Worm (Caenorhabditis elegans) whole organism, L1 larva: ENCODE results near the gene mtpn-1.

Experiments
- C04F5.9 ChIP-seq: sonication (generic microtip); optimal IDR thresholded peaks from 2 replicates; lab custom pipeline; 2016; ENCODE audit warnings: missing genetic modification characterization, missing compliant biosample characterization
- Y116A8C.19 ChIP-seq: sonication (generic microtip); optimal IDR thresholded peaks from 2 replicates; lab custom pipeline; 2016; ENCODE audit warnings: missing compliant biosample characterization, missing genetic modification characterization, borderline replicate concordance
- aha-1 ChIP-seq: fragments of 150-350 bp; optimal IDR thresholded peaks from 2 replicates; lab custom pipeline; 2014; ENCODE audit warnings: missing biosample characterization, missing genetic modification characterization
- alr-1 ChIP-seq: fragments of 200-800 bp; sonication (Bioruptor generic); optimal IDR thresholded peaks from 2 replicates; lab custom pipeline; 2018; ENCODE audit warnings: borderline replicate concordance, mild to moderate bottlenecking, missing genetic modification characterization, missing compliant biosample characterization
- blmp-1 ChIP-seq: fragments of 150-350 bp; optimal IDR thresholded peaks from 2 replicates; lab custom pipeline; 2014; ENCODE audit warnings: missing biosample characterization, missing genetic modification characterization
- ceh-63 ChIP-seq: fragments of 200-800 bp; sonication (Bioruptor generic); optimal IDR thresholded peaks from 2 replicates; lab custom pipeline; 2018; ENCODE audit warnings: mild to moderate bottlenecking, missing genetic modification characterization, missing compliant biosample characterization
- ceh-88 ChIP-seq: fragments of 200-800 bp; sonication (Bioruptor generic); IDR thresholded peaks from 2 replicates; pipeline ENCODE4 v1.3.6; 2022; ENCODE audit warnings: missing genetic modification characterization, missing compliant biosample characterization
- ceh-90 ChIP-seq: sonication (generic microtip); optimal IDR thresholded peaks from 2 replicates; lab custom pipeline; 2016; ENCODE audit warnings: missing genetic modification characterization, missing compliant biosample characterization
- dsc-1 ChIP-seq: sonication (generic microtip); optimal IDR thresholded peaks from 2 replicates; lab custom pipeline; 2016; ENCODE audit warnings: mild to moderate bottlenecking, missing genetic modification characterization, missing compliant biosample characterization
- efl-1 ChIP-seq, 4 experiments: fragments of 150-350 bp; optimal IDR thresholded peaks in 3 of 4; peaks in 1 of 4; 1 replicate in 1 of 4; 2 replicates in 3 of 4; lab custom pipeline; 2014; ENCODE audit warnings: missing biosample characterization in 2 of 4, missing genetic modification characterization in 2 of 4, missing genetic modification reagents in 2 of 4
- egl-13 ChIP-seq: sonication (generic microtip); optimal IDR thresholded peaks from 2 replicates; lab custom pipeline; 2016; ENCODE audit warnings: missing genotype, missing genetic modification reagents, missing genetic modification characterization, missing compliant biosample characterization
- egl-27 ChIP-seq, 2 experiments: fragments of 150-350 bp in 1 of 2; sonication (generic microtip); optimal IDR thresholded peaks; 3 replicates each; lab custom pipeline; 2017 to 2018; ENCODE audit warnings: missing biosample characterization in 2 of 2, missing genetic modification characterization in 2 of 2, missing genetic modification reagents in 2 of 2
- elt-2 ChIP-seq: sonication (generic microtip); optimal IDR thresholded peaks from 2 replicates; lab custom pipeline; 2016; ENCODE audit warnings: missing genetic modification characterization, mild to moderate bottlenecking, inconsistent platforms, missing compliant biosample characterization, missing genetic modification reagents
- elt-3 ChIP-seq, 6 experiments: fragments of 150-350 bp in 1 of 6; sonication (generic microtip); optimal IDR thresholded peaks; 2 replicates each; lab custom pipeline; 2017 to 2018; ENCODE audit warnings: missing biosample characterization in 6 of 6, missing genetic modification characterization in 6 of 6, inconsistent platforms in 1 of 6
- fkh-10 ChIP-seq: sonication (generic microtip); optimal IDR thresholded peaks from 2 replicates; lab custom pipeline; 2017; ENCODE audit warnings: missing biosample characterization, missing genetic modification reagents, missing genetic modification characterization
- fkh-8 ChIP-seq: sonication (generic microtip); optimal IDR thresholded peaks from 2 replicates; lab custom pipeline; 2016; ENCODE audit warnings: mild to moderate bottlenecking, missing genetic modification characterization, missing compliant biosample characterization
- fos-1 ChIP-seq: fragments of 150-350 bp; optimal IDR thresholded peaks from 2 replicates; lab custom pipeline; 2014; ENCODE audit warnings: missing biosample characterization, missing genetic modification characterization
- hlh-17 ChIP-seq: fragments of 200-800 bp; sonication (Bioruptor generic); optimal IDR thresholded peaks from 2 replicates; lab custom pipeline; 2018; ENCODE audit warnings: missing genetic modification characterization, mild to moderate bottlenecking, missing compliant biosample characterization, moderate library complexity, borderline replicate concordance
- hlh-4 ChIP-seq: sonication (generic microtip); optimal IDR thresholded peaks from 2 replicates; lab custom pipeline; 2016; ENCODE audit warnings: mild to moderate bottlenecking, missing genetic modification characterization, missing compliant biosample characterization
- irx-1 ChIP-seq: sonication (generic microtip); optimal IDR thresholded peaks from 2 replicates; lab custom pipeline; 2016; ENCODE audit warnings: missing genetic modification characterization, missing compliant biosample characterization
- jun-1 ChIP-seq: fragments of 150-350 bp; optimal IDR thresholded peaks from 2 replicates; lab custom pipeline; 2014; ENCODE audit warnings: missing biosample characterization, missing genetic modification reagents, missing genetic modification characterization
- lin-13 ChIP-seq: fragments of 150-350 bp; optimal IDR thresholded peaks from 2 replicates; lab custom pipeline; 2014; ENCODE audit warnings: missing biosample characterization, missing genetic modification reagents, missing genetic modification characterization
- lin-14 ChIP-seq: fragments of 200-800 bp; sonication (Bioruptor generic); optimal IDR thresholded peaks from 2 replicates; lab custom pipeline; 2018; ENCODE audit warnings: mild to moderate bottlenecking, missing genetic modification characterization, moderate library complexity, missing compliant biosample characterization
- lin-15B ChIP-seq: fragments of 150-350 bp; sonication (generic microtip); optimal IDR thresholded peaks from 3 replicates; lab custom pipeline; 2014; ENCODE audit warnings: missing biosample characterization, missing genetic modification characterization
- lin-35 ChIP-seq, 2 experiments: fragments of 150-350 bp; optimal IDR thresholded peaks; 2 replicates each; lab custom pipeline; 2014; ENCODE audit warnings: missing biosample characterization in 2 of 2, missing genetic modification characterization in 2 of 2, missing genetic modification reagents in 2 of 2
- lin-39 ChIP-seq: fragments of 150-350 bp; optimal IDR thresholded peaks from 2 replicates; lab custom pipeline; 2014; ENCODE audit warnings: missing biosample characterization, missing genetic modification reagents, missing genetic modification characterization
- lir-3 ChIP-seq: sonication (generic microtip); optimal IDR thresholded peaks from 2 replicates; lab custom pipeline; 2016; ENCODE audit warnings: mild to moderate bottlenecking, missing genetic modification characterization, moderate library complexity, missing compliant biosample characterization; ENCODE audit not compliant: poor library complexity
- lsy-2 ChIP-seq, 2 experiments: fragments of 150-350 bp; optimal IDR thresholded peaks; 2 replicates each; lab custom pipeline; 2014; ENCODE audit warnings: missing biosample characterization in 2 of 2, missing genetic modification characterization in 2 of 2
- mab-9 ChIP-seq: fragments of 200-800 bp; sonication (Bioruptor generic); IDR thresholded peaks from 2 replicates; pipeline ENCODE4 v1.3.6; 2022; ENCODE audit warnings: missing genetic modification reagents, missing genetic modification characterization, missing compliant biosample characterization
- mdl-1 ChIP-seq, 2 experiments: fragments of 150-350 bp; optimal IDR thresholded peaks; 2 replicates each; lab custom pipeline; 2014 to 2017; ENCODE audit warnings: missing biosample characterization in 2 of 2, missing genetic modification characterization in 2 of 2, inconsistent platforms in 1 of 2
- mep-1 ChIP-seq: fragments of 150-350 bp; optimal IDR thresholded peaks from 2 replicates; lab custom pipeline; 2014; ENCODE audit warnings: missing biosample characterization, missing genetic modification characterization
- nhr-11 ChIP-seq: fragments of 150-350 bp; optimal IDR thresholded peaks from 2 replicates; lab custom pipeline; 2014; ENCODE audit warnings: missing biosample characterization, missing genetic modification characterization
- nhr-28 ChIP-seq: fragments of 150-350 bp; optimal IDR thresholded peaks from 2 replicates; lab custom pipeline; 2014; ENCODE audit warnings: missing biosample characterization, missing genetic modification characterization
- nhr-76 ChIP-seq: sonication (generic microtip); optimal IDR thresholded peaks from 2 replicates; lab custom pipeline; 2017; ENCODE audit warnings: missing biosample characterization, missing genetic modification characterization
- nhr-84 ChIP-seq: sonication (generic microtip); optimal IDR thresholded peaks from 2 replicates; lab custom pipeline; 2017; ENCODE audit warnings: missing biosample characterization, missing genetic modification characterization
- nhr-85 ChIP-seq: sonication (generic microtip); peaks from one replicate; lab custom pipeline; 2016; ENCODE audit warnings: missing genetic modification characterization, inconsistent platforms, missing compliant biosample characterization
- nhr-90 ChIP-seq: sonication (generic microtip); optimal IDR thresholded peaks from 2 replicates; lab custom pipeline; 2016; ENCODE audit warnings: mild to moderate bottlenecking, missing genetic modification characterization, missing compliant biosample characterization; ENCODE audit not compliant: poor library complexity
- pax-3 ChIP-seq: fragments of 200-800 bp; sonication (Bioruptor generic); optimal IDR thresholded peaks from 2 replicates; lab custom pipeline; 2018; ENCODE audit warnings: mild to moderate bottlenecking, missing genetic modification characterization, moderate library complexity, missing compliant biosample characterization
- pqm-1 ChIP-seq: sonication (generic microtip); optimal IDR thresholded peaks from 3 replicates; lab custom pipeline; 2017; ENCODE audit warnings: missing biosample characterization, missing genetic modification characterization
- rnt-1 ChIP-seq: sonication (generic microtip); optimal IDR thresholded peaks from 2 replicates; lab custom pipeline; 2016; ENCODE audit warnings: mild to moderate bottlenecking, missing genetic modification characterization, moderate library complexity, missing compliant biosample characterization
- snpc-4 ChIP-seq: fragments of 150-350 bp; optimal IDR thresholded peaks from 2 replicates; lab custom pipeline; 2014; ENCODE audit warnings: missing biosample characterization, missing genetic modification characterization
- snu-23 ChIP-seq: sonication (generic microtip); optimal IDR thresholded peaks from 2 replicates; lab custom pipeline; 2016; ENCODE audit warnings: missing genetic modification characterization, missing compliant biosample characterization
- sup-37 ChIP-seq: fragments of 200-800 bp; sonication (Bioruptor generic); optimal IDR thresholded peaks from 2 replicates; lab custom pipeline; 2018; ENCODE audit warnings: mild to moderate bottlenecking, missing genetic modification characterization, missing compliant biosample characterization
- tlp-1 ChIP-seq: fragments of 150-350 bp; optimal IDR thresholded peaks from 2 replicates; lab custom pipeline; 2014; ENCODE audit warnings: missing biosample characterization, missing genetic modification characterization
- unc-130 ChIP-seq: fragments of 150-350 bp; optimal IDR thresholded peaks from 2 replicates; lab custom pipeline; 2017; ENCODE audit warnings: missing biosample characterization, missing genetic modification characterization, inconsistent platforms
- unc-62 ChIP-seq: fragments of 150-350 bp; optimal IDR thresholded peaks from 2 replicates; lab custom pipeline; 2014; ENCODE audit warnings: missing biosample characterization, missing genetic modification reagents, missing genetic modification characterization
- unc-98 ChIP-seq: fragments of 200-800 bp; sonication (Bioruptor generic); IDR thresholded peaks from 2 replicates; pipeline ENCODE4 v1.3.6; 2022; ENCODE audit warnings: missing genetic modification characterization, missing compliant biosample characterization
- zip-4 ChIP-seq: fragments of 200-800 bp; sonication (Bioruptor generic); optimal IDR thresholded peaks from 2 replicates; lab custom pipeline; 2018; ENCODE audit warnings: mild to moderate bottlenecking, missing genetic modification characterization, moderate library complexity, missing compliant biosample characterization
- ztf-4 ChIP-seq: fragments of 150-350 bp; optimal IDR thresholded peaks from 2 replicates; lab custom pipeline; 2014; ENCODE audit warnings: missing biosample characterization, missing genetic modification characterization

The mtpn-1 gene

ce11 chrX:2432459-2432858 is 25.2 kb downstream of the mtpn-1 start (continued):
- peak; percentile 13 to 52 for TF ChIP-seq lsy-2 (tag; optimal IDR thresholded peaks at IDR 0.05; lab: Kevin White, UChicago)
- no peak for TF ChIP-seq fkh-10 (GFP tag; lab: Kevin White, UChicago)
- TF ChIP-seq hlh-4 (tag; lab: Kevin White, UChicago): no peak
- TF ChIP-seq Y116A8C.19 (tag; lab: Kevin White, UChicago): no peak
- no peak for TF ChIP-seq mab-9 (GFP tag; lab: Robert Waterston, UW)
- peak; percentile 39 for TF ChIP-seq dsc-1
- peak; percentile 67 for TF ChIP-seq snu-23 (GFP tag; lab: Kevin White, UChicago)
- peak; percentile 27 for TF ChIP-seq irx-1 (tag; lab: Kevin White, UChicago)
- TF ChIP-seq jun-1 (tag; lab: Kevin White, UChicago): peak; percentile 1
- no peak for TF ChIP-seq hlh-17 (GFP tag; lab: Kevin White, UChicago)
- no peak for TF ChIP-seq lir-3 (tag; lab: Kevin White, UChicago)
- no peak for TF ChIP-seq ztf-4
- TF ChIP-seq rnt-1 (tag; lab: Kevin White, UChicago): peak; percentile 52
- TF ChIP-seq lin-15B (tag; lab: Kevin White, UChicago): no peak
- TF ChIP-seq pax-3: no peak
- TF ChIP-seq alr-1 (tag; lab: Kevin White, UChicago): no peak
- no peak for TF ChIP-seq nhr-11 (tag; lab: Kevin White, UChicago)
- no peak for TF ChIP-seq ceh-88 (GFP tag; lab: Robert Waterston, UW)
- no peak for TF ChIP-seq nhr-85 (tag; lab: Kevin White, UChicago)
- TF ChIP-seq fos-1: no peak
- TF ChIP-seq lin-13: no peak
- no peak for TF ChIP-seq unc-130 (tag; lab: Kevin White, UChicago)
- TF ChIP-seq sup-37 (GFP tag; lab: Kevin White, UChicago): no peak
- no peak for TF ChIP-seq ceh-63 (GFP tag; lab: Kevin White, UChicago)
- TF ChIP-seq tlp-1 (tag; lab: Kevin White, UChicago): no peak
- TF ChIP-seq nhr-28 (tag; lab: Kevin White, UChicago): no peak
- no peak for TF ChIP-seq ceh-90 (tag; lab: Kevin White, UChicago)
- TF ChIP-seq pqm-1 (tag; lab: Kevin White, UChicago): no peak
- TF ChIP-seq mep-1 (tag; lab: Kevin White, UChicago): peak; percentile 82
- TF ChIP-seq lin-35 (GFP tag; optimal IDR thresholded peaks at IDR 0.05; lab: Kevin White, UChicago): peak in 1 of 2 experiments; percentile 48
- no peak for TF ChIP-seq snpc-4 (tag; lab: Kevin White, UChicago)
- TF ChIP-seq nhr-84: no peak
- TF ChIP-seq egl-27 (tag; optimal IDR thresholded peaks at IDR 0.05; lab: Kevin White, UChicago): peak in 1 of 2 experiments; percentile 7
- TF ChIP-seq egl-13: no peak
- TF ChIP-seq mdl-1 (tag; optimal IDR thresholded peaks at IDR 0.05; lab: Kevin White, UChicago): peak in 1 of 2 experiments; percentile 31
- no peak for TF ChIP-seq aha-1 (tag; lab: Kevin White, UChicago)
- no peak for TF ChIP-seq nhr-76
- no peak for TF ChIP-seq unc-62
- TF ChIP-seq lin-39: no peak
- no peak for TF ChIP-seq zip-4 (GFP tag; lab: Kevin White, UChicago)
- no peak for TF ChIP-seq nhr-90 (tag; lab: Kevin White, UChicago)
- TF ChIP-seq unc-98 (GFP tag; lab: Robert Waterston, UW): no peak
- TF ChIP-seq elt-3 (tag; optimal IDR thresholded peaks at IDR 0.05; lab: Kevin White, UChicago): peak in 1 of 6 experiments; percentile 19
- TF ChIP-seq elt-2 (tag; lab: Kevin White, UChicago): no peak
- peak; percentile 95 for TF ChIP-seq blmp-1 (tag; lab: Kevin White, UChicago)
- TF ChIP-seq efl-1 (optimal IDR thresholded peaks at IDR 0.05; lab: Kevin White, UChicago): no peak
- no peak for TF ChIP-seq efl-1 (GFP tag; optimal IDR thresholded peaks at IDR 0.05 in 1 of 2; lab: Kevin White, UChicago)
- peak; percentile 93 for TF ChIP-seq lin-14 (GFP tag; lab: Kevin White, UChicago)
- TF ChIP-seq C04F5.9: no peak
- no peak for TF ChIP-seq fkh-8 (tag; lab: Kevin White, UChicago)
- TF ChIP-seq, all 84 proteins: peak for 21
